Fruit fly (Drosophila melanogaster) whole organism, embryonic: Measurements from ENCODE around the gene Ntf-2.

Experiments used
- CG10147 ChIP-seq: fragments of 200-800 bp; sonication (Bioruptor generic); optimal IDR thresholded peaks from 2 replicates; lab custom pipeline; 2019; ENCODE audit warnings: missing biosample characterization, mild to moderate bottlenecking, missing genetic modification characterization, moderate library complexity
- CG10267 ChIP-seq: fragments of 200-800 bp; sonication (Bioruptor generic); optimal IDR thresholded peaks from 2 replicates; lab custom pipeline; 2018; ENCODE audit warnings: missing biosample characterization, mild to moderate bottlenecking, missing genetic modification characterization, moderate library complexity
- CG10366 ChIP-seq: fragments of 200-800 bp; sonication (Bioruptor generic); IDR thresholded peaks from 2 replicates; pipeline ENCODE4 v1.3.6; 2022; ENCODE audit warnings: missing biosample characterization, missing genetic modification characterization
- CG11696 ChIP-seq: fragments of 200-800 bp; sonication (Bioruptor generic); IDR thresholded peaks from 2 replicates; pipeline ENCODE4 v1.3.6; 2022; ENCODE audit warnings: missing biosample characterization, missing genetic modification characterization
- CG12104 ChIP-seq: fragments of 200-800 bp; sonication (Bioruptor generic); optimal IDR thresholded peaks from 3 replicates; lab custom pipeline; 2016; ENCODE audit warnings: missing biosample characterization, missing genetic modification characterization
- CG12155 ChIP-seq: fragments of 200-800 bp; sonication (Bioruptor generic); optimal IDR thresholded peaks from 3 replicates; lab custom pipeline; 2016; ENCODE audit warnings: missing biosample characterization, missing genetic modification characterization
- CG14860 ChIP-seq: fragments of 200-800 bp; sonication (Bioruptor generic); IDR thresholded peaks from 3 replicates; pipeline ENCODE4 v1.3.6; 2022; ENCODE audit warnings: missing biosample characterization, missing genetic modification characterization; ENCODE audit not compliant: partially characterized antibody
- CG15479 ChIP-seq: fragments of 200-800 bp; sonication (Bioruptor generic); optimal IDR thresholded peaks from 3 replicates; lab custom pipeline; 2019; ENCODE audit warnings: missing biosample characterization, mild to moderate bottlenecking, missing genetic modification characterization, moderate library complexity
- CG15696 ChIP-seq: fragments of 200-800 bp; sonication (Bioruptor generic); optimal IDR thresholded peaks from 2 replicates; lab custom pipeline; 2019; ENCODE audit warnings: missing biosample characterization, mild to moderate bottlenecking, missing genetic modification characterization, moderate library complexity
- CG16863 ChIP-seq: fragments of 200-800 bp; sonication (Bioruptor generic); optimal IDR thresholded peaks from 3 replicates; lab custom pipeline; 2016; ENCODE audit warnings: missing biosample characterization, missing genetic modification characterization
- CG17361 ChIP-seq: fragments of 200-800 bp; sonication (Bioruptor generic); IDR thresholded peaks from 3 replicates; pipeline ENCODE4 v1.3.6; 2022; ENCODE audit warnings: missing biosample characterization, missing genetic modification characterization
- CG17612 ChIP-seq: fragments of 200-800 bp; sonication (Bioruptor generic); IDR thresholded peaks from 2 replicates; pipeline ENCODE4 v1.3.6; 2022; ENCODE audit warnings: missing biosample characterization, missing genetic modification characterization
- CG17829 ChIP-seq: fragments of 200-800 bp; optimal IDR thresholded peaks from 2 replicates; lab custom pipeline; 2019; ENCODE audit warnings: missing biosample characterization, mild to moderate bottlenecking, missing genetic modification characterization, moderate library complexity
- CG1792 ChIP-seq: fragments of 200-800 bp; sonication (Bioruptor generic); optimal IDR thresholded peaks from 2 replicates; lab custom pipeline; 2016; ENCODE audit warnings: missing biosample characterization, missing genetic modification characterization
- CG30403 ChIP-seq: fragments of 200-800 bp; sonication (Bioruptor generic); optimal IDR thresholded peaks from 3 replicates; lab custom pipeline; 2016; ENCODE audit warnings: missing biosample characterization, missing genetic modification characterization
- CG31388 ChIP-seq: fragments of 200-800 bp; sonication (Bioruptor generic); optimal IDR thresholded peaks from 2 replicates; lab custom pipeline; 2016; ENCODE audit warnings: missing biosample characterization, missing genetic modification characterization
- CG32772 ChIP-seq: fragments of 200-800 bp; sonication (Bioruptor generic); IDR thresholded peaks from 2 replicates; pipeline ENCODE4 v1.3.6; 2022; ENCODE audit warnings: missing biosample characterization, missing genetic modification characterization
- CG4404 ChIP-seq: fragments of 200-800 bp; sonication (Bioruptor generic); IDR thresholded peaks from 2 replicates; pipeline ENCODE4 v1.3.6; 2022; ENCODE audit warnings: missing biosample characterization, missing genetic modification characterization
- CG6272 ChIP-seq: fragments of 200-800 bp; sonication (Bioruptor generic); IDR thresholded peaks from 2 replicates; pipeline ENCODE4 v1.3.6; 2022; ENCODE audit warnings: missing biosample characterization, missing genetic modification characterization
- CG6791 ChIP-seq: fragments of 200-800 bp; sonication (Bioruptor generic); IDR thresholded peaks from 3 replicates; pipeline ENCODE4 v1.3.6; 2022; ENCODE audit warnings: missing biosample characterization, missing genetic modification characterization; ENCODE audit not compliant: partially characterized antibody
- CG7786 ChIP-seq: fragments of 200-800 bp; sonication (Bioruptor generic); optimal IDR thresholded peaks from 2 replicates; lab custom pipeline; 2016; ENCODE audit warnings: missing biosample characterization, missing genetic modification characterization
- CoRest ChIP-seq: fragments of 200-800 bp; sonication (Bioruptor generic); optimal IDR thresholded peaks from 3 replicates; lab custom pipeline; 2018; ENCODE audit warnings: missing biosample characterization, mild to moderate bottlenecking, missing genetic modification characterization, moderate library complexity
- Dfd ChIP-seq, 2 experiments: fragments of >200 bp; optimal IDR thresholded peaks; 2 replicates each; lab custom pipeline; 2017; ENCODE audit warnings: missing biosample characterization in 2 of 2, missing genetic modification characterization in 2 of 2
- Doc2 ChIP-seq: fragments of 200-800 bp; sonication (Bioruptor generic); IDR thresholded peaks from 2 replicates; pipeline ENCODE4 v1.3.6; 2022; ENCODE audit warnings: missing biosample characterization, missing genetic modification characterization
- Ets97D ChIP-seq: fragments of 200-800 bp; sonication (Bioruptor generic); optimal IDR thresholded peaks from 3 replicates; lab custom pipeline; 2016; ENCODE audit warnings: missing biosample characterization, missing genetic modification characterization
- Fer1 ChIP-seq: fragments of 200-800 bp; sonication (Bioruptor generic); optimal IDR thresholded peaks from 2 replicates; lab custom pipeline; 2017; ENCODE audit warnings: missing biosample characterization, mild to moderate bottlenecking, missing genetic modification characterization
- Fer3 ChIP-seq: fragments of 200-800 bp; sonication (Bioruptor generic); optimal IDR thresholded peaks from 2 replicates; lab custom pipeline; 2018; ENCODE audit warnings: missing biosample characterization, mild to moderate bottlenecking, missing genetic modification characterization, moderate library complexity
- Jarid2 ChIP-seq: fragments of 200-800 bp; sonication (Bioruptor generic); optimal IDR thresholded peaks from 3 replicates; lab custom pipeline; 2017; ENCODE audit warnings: mild to moderate bottlenecking, missing biosample characterization, missing genetic modification reagents, missing genetic modification characterization
- PHDP ChIP-seq: fragments of 200-800 bp; sonication (Bioruptor generic); optimal IDR thresholded peaks from 3 replicates; lab custom pipeline; 2018; ENCODE audit warnings: missing biosample characterization, mild to moderate bottlenecking, missing genetic modification characterization, moderate library complexity
- Six4 ChIP-seq: fragments of 200-800 bp; sonication (Bioruptor generic); optimal IDR thresholded peaks from 2 replicates; lab custom pipeline; 2016; ENCODE audit warnings: missing biosample characterization, missing genetic modification characterization
- al ChIP-seq: fragments of 200-800 bp; sonication (Bioruptor generic); IDR thresholded peaks from 2 replicates; pipeline ENCODE4 v1.3.6; 2022; ENCODE audit warnings: missing biosample characterization, missing genetic modification characterization
- ato ChIP-seq: fragments of 200-800 bp; sonication (Bioruptor generic); IDR thresholded peaks from 2 replicates; pipeline ENCODE4 v1.3.6; 2022; ENCODE audit warnings: missing biosample characterization, missing genetic modification characterization; ENCODE audit not compliant: partially characterized antibody
- bbx ChIP-seq: fragments of 200-800 bp; sonication (Bioruptor generic); IDR thresholded peaks from 2 replicates; pipeline ENCODE4 v1.3.6; 2022; ENCODE audit warnings: missing biosample characterization, missing genetic modification characterization; ENCODE audit not compliant: partially characterized antibody
- caup ChIP-seq: fragments of 200-800 bp; sonication (Bioruptor generic); optimal IDR thresholded peaks from 3 replicates; lab custom pipeline; 2017; ENCODE audit warnings: missing biosample characterization, mild to moderate bottlenecking, missing genetic modification characterization, moderate library complexity; ENCODE audit not compliant: severe bottlenecking
- danr ChIP-seq: fragments of 200-800 bp; sonication (Bioruptor generic); IDR thresholded peaks from 2 replicates; pipeline ENCODE4 v1.3.6; 2022; ENCODE audit warnings: missing biosample characterization, missing genetic modification characterization
- dati ChIP-seq: fragments of 200-800 bp; sonication (Bioruptor generic); IDR thresholded peaks from 2 replicates; pipeline ENCODE4 v1.3.6; 2022; ENCODE audit warnings: missing biosample characterization, missing genetic modification characterization
- dpn ChIP-seq, 2 experiments: fragments of 200-800 bp; sonication (Bioruptor generic); optimal IDR thresholded peaks; 3 replicates each; lab custom pipeline; 2016; ENCODE audit warnings: missing biosample characterization in 2 of 2, missing genetic modification characterization in 2 of 2
- dysf ChIP-seq: fragments of 200-800 bp; sonication (Bioruptor generic); IDR thresholded peaks from 3 replicates; pipeline ENCODE4 v1.3.6; 2022; ENCODE audit warnings: missing biosample characterization, missing genetic modification characterization
- fd102C ChIP-seq: fragments of 200-800 bp; sonication (Bioruptor generic); optimal IDR thresholded peaks from 2 replicates; lab custom pipeline; 2018; ENCODE audit warnings: missing biosample characterization, mild to moderate bottlenecking, missing genetic modification characterization, moderate library complexity
- gro ChIP-seq: fragments of 200-800 bp; sonication (Bioruptor generic); optimal IDR thresholded peaks from 2 replicates; lab custom pipeline; 2016; ENCODE audit warnings: missing biosample characterization, missing genetic modification characterization
- nerfin-2 ChIP-seq: fragments of 200-800 bp; sonication (Bioruptor generic); IDR thresholded peaks from 2 replicates; pipeline ENCODE4 v1.3.6; 2022; ENCODE audit warnings: missing biosample characterization, missing genetic modification characterization; ENCODE audit not compliant: partially characterized antibody
- odd ChIP-seq: fragments of 200-800 bp; sonication (Bioruptor generic); optimal IDR thresholded peaks from 2 replicates; lab custom pipeline; 2017; ENCODE audit warnings: missing biosample characterization, mild to moderate bottlenecking, missing genetic modification characterization
- onecut ChIP-seq: fragments of 200-800 bp; sonication (Bioruptor generic); IDR thresholded peaks from 2 replicates; pipeline ENCODE4 v1.3.6; 2022; ENCODE audit warnings: missing biosample characterization, missing genetic modification characterization
- pfk ChIP-seq: fragments of 200-800 bp; sonication (Bioruptor generic); optimal IDR thresholded peaks from 2 replicates; lab custom pipeline; 2018; ENCODE audit warnings: missing biosample characterization, mild to moderate bottlenecking, missing genetic modification characterization, moderate library complexity
- pum ChIP-seq: fragments of 200-800 bp; sonication (Bioruptor generic); optimal IDR thresholded peaks from 2 replicates; lab custom pipeline; 2016; ENCODE audit warnings: missing biosample characterization, missing genetic modification characterization
- scrt ChIP-seq: fragments of 200-800 bp; sonication (Bioruptor generic); optimal IDR thresholded peaks from 2 replicates; lab custom pipeline; 2018; ENCODE audit warnings: missing biosample characterization, mild to moderate bottlenecking, missing genetic modification characterization, moderate library complexity
- sima ChIP-seq: fragments of 200-800 bp; sonication (Bioruptor generic); optimal IDR thresholded peaks from 2 replicates; lab custom pipeline; 2016; ENCODE audit warnings: missing biosample characterization, missing genetic modification characterization
- ssp ChIP-seq: fragments of 200-800 bp; sonication (Bioruptor generic); IDR thresholded peaks from 2 replicates; pipeline ENCODE4 v1.3.6; 2022; ENCODE audit warnings: missing biosample characterization, missing genetic modification characterization
- toy ChIP-seq: fragments of 200-800 bp; sonication (Bioruptor generic); IDR thresholded peaks from 2 replicates; pipeline ENCODE4 v1.3.6; 2022; ENCODE audit warnings: missing biosample characterization, missing genetic modification characterization
- ttk ChIP-seq: fragments of 200-800 bp; sonication (Bioruptor generic); IDR thresholded peaks from 2 replicates; pipeline ENCODE4 v2.1.2; 2022; ENCODE audit warnings: missing biosample characterization, missing genetic modification characterization
- wdn ChIP-seq: fragments of 200-800 bp; sonication (Bioruptor generic); IDR thresholded peaks from 2 replicates; pipeline ENCODE4 v1.3.6; 2022; ENCODE audit warnings: missing biosample characterization, missing genetic modification characterization

Gene Ntf-2

dm6 chrX:21058991-21059390 is 23.7 kb downstream of the Ntf-2 start (continued):
- peak; percentile 72 for TF ChIP-seq CG31388 (GFP tag; lab: Kevin White, UChicago)
- TF ChIP-seq ttk (GFP tag; lab: Robert Waterston, UW), result peak; percentile 86
- no peak for TF ChIP-seq CG6791 (GFP tag; lab: Robert Waterston, UW)
- TF ChIP-seq CG30403 (GFP tag; lab: Kevin White, UChicago), result peak; percentile 91
- no peak for TF ChIP-seq bbx (GFP tag; lab: Robert Waterston, UW)
- peak; percentile 90 for TF ChIP-seq pum (GFP tag; lab: Kevin White, UChicago)
- TF ChIP-seq sima (GFP tag; lab: Kevin White, UChicago), result peak; percentile 78
- peak; percentile 88 for TF ChIP-seq CG17361 (GFP tag; lab: Robert Waterston, UW)
- TF ChIP-seq ato (GFP tag; lab: Robert Waterston, UW), result no peak
- peak; percentile 92 for TF ChIP-seq CG16863 (GFP tag; lab: Kevin White, UChicago)
- peak; percentile 82 for TF ChIP-seq Fer1 (GFP tag; lab: Kevin White, UChicago)
- TF ChIP-seq Ets97D, result peak; percentile 77
- peak; percentile 77 for TF ChIP-seq CG12155 (GFP tag; lab: Kevin White, UChicago)
- TF ChIP-seq Dfd (GFP tag; optimal IDR thresholded peaks at IDR 0.05; lab: Kevin White, UChicago), result no peak
- TF ChIP-seq danr (GFP tag; lab: Robert Waterston, UW), result peak; percentile 53
- peak; percentile 49 for TF ChIP-seq Jarid2
- TF ChIP-seq CG12104, result peak; percentile 76
- TF ChIP-seq CG10147 (GFP tag; lab: Kevin White, UChicago), result peak; percentile 74
- no peak for TF ChIP-seq CG14860 (GFP tag; lab: Robert Waterston, UW)
- 0 out of 2 replicates have a peak, but pooled peaks have one; percentile 34 for TF ChIP-seq Doc2 (GFP tag; lab: Robert Waterston, UW)
- peak; percentile 64 for TF ChIP-seq ssp (GFP tag; lab: Robert Waterston, UW)
- peak; percentile 74 for TF ChIP-seq scrt
- peak; percentile 93 for TF ChIP-seq PHDP (tag; lab: Kevin White, UChicago)
- peak; percentile 81 for TF ChIP-seq CG10267 (tag; lab: Kevin White, UChicago)
- peak; percentile 93 for TF ChIP-seq CoRest (tag; lab: Kevin White, UChicago)
- TF ChIP-seq caup (GFP tag; lab: Kevin White, UChicago), result peak; percentile 77
- peak; percentile 63 for TF ChIP-seq CG15696 (tag; lab: Kevin White, UChicago)
- peak; percentile 89 for TF ChIP-seq odd (GFP tag; lab: Kevin White, UChicago)
- TF ChIP-seq CG11696, result peak; percentile 76
- no peak for TF ChIP-seq CG15479
- no peak for TF ChIP-seq nerfin-2
- TF ChIP-seq CG32772 (GFP tag; lab: Robert Waterston, UW), result peak; percentile 67
- TF ChIP-seq CG17612, result peak; percentile 59
- peak; percentile 89 for TF ChIP-seq CG10366 (GFP tag; lab: Robert Waterston, UW)
- TF ChIP-seq dati (GFP tag; lab: Robert Waterston, UW), result peak; percentile 51
- TF ChIP-seq al (GFP tag; lab: Robert Waterston, UW), result peak; percentile 42; the same call in 1 of the 2 replicates
- peak; percentile 78 for TF ChIP-seq CG1792 (GFP tag; lab: Kevin White, UChicago)
- TF ChIP-seq onecut, result peak; percentile 90
- TF ChIP-seq dysf (GFP tag; lab: Robert Waterston, UW), result peak; percentile 83
- TF ChIP-seq CG6272 (GFP tag; lab: Robert Waterston, UW), result peak; percentile 42; the same call in 1 of the 2 replicates
- TF ChIP-seq Six4, result peak; percentile 79
- peak; percentile 91 to 94 for TF ChIP-seq dpn (GFP tag; optimal IDR thresholded peaks at IDR 0.05; lab: Kevin White, UChicago)
- peak; percentile 74 for TF ChIP-seq wdn
- peak; percentile 84 for TF ChIP-seq Fer3 (tag; lab: Kevin White, UChicago)
- peak; percentile 32; the same call in 1 of the 2 replicates for TF ChIP-seq CG4404 (GFP tag; lab: Robert Waterston, UW)
- TF ChIP-seq gro (GFP tag; lab: Kevin White, UChicago), result peak; percentile 83
- no peak for TF ChIP-seq fd102C
- TF ChIP-seq pfk (GFP tag; lab: Kevin White, UChicago), result no peak
- TF ChIP-seq CG7786 (GFP tag; lab: Kevin White, UChicago), result peak; percentile 91
- TF ChIP-seq toy, result no peak
- peak; percentile 86 for TF ChIP-seq CG17829 (tag; lab: Kevin White, UChicago)
